Worm (Caenorhabditis elegans): ENCODE data around the gene klf-2.

Gene klf-2

DNA sequence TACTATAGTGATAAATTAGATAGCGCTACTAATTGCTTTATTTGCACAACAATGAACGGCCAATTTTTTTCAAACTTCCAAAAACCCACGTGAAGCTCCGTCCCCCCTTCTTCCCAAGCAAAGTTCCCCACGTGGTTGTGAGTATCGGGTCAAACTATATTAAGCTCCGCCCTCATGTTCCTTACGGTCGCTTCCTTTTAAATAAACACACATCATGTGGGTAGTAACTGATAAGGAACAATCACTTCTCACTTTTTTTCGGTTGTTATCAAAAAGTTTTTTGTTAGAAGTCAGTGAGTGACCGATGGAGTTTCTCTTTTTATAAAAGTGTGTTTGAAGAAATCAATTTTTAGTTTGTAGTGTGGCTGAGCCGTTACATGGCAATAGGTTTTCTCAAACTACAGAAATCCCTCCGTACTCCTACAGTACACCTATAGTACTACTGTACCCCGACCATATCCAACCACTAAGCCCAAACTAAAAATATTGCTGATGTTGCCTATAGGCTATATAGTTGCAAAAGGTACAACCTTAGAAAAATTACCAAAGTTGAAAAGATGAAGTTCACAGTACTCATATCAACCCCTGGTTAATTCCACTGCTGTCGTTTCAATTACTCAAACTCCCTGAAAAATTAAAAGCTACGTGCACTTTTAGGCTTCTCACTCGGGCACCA, 27.0 kb downstream of the klf-2 start (continued):
- TF ChIP-seq aha-1 (tag; optimal IDR thresholded peaks at IDR 0.05) (peak; percentile 40), nhr-20 (tag; optimal IDR thresholded peaks at IDR 0.05) (peak; percentile 87), snpc-4 (tag; optimal IDR thresholded peaks at IDR 0.05) (no peak)

DNA sequence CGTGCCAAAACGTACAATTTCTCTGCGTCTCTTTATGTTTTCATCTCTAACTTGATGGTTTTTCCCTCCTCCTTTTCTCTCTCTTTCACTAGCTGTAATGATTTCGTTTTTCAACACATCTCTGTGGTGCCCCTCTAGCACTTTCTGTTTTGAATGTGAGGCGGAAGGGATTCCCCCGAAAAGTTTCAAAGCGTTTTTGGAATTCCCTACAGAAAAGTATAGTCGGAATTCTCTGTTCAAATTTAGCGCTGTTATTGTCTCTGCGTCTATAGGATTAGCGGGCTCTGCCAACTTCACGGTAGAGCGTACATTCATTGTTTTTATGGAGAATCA, 27.5 kb downstream of the klf-2 start:
- TF ChIP-seq mab-9 (GFP tag; IDR thresholded peaks at IDR 0.05): no peak
- no peak for TF ChIP-seq snpc-4 (tag; optimal IDR thresholded peaks at IDR 0.05)
- peak; percentile 54 for TF ChIP-seq nhr-85 (tag)
- peak; percentile 32 to 47 for TF ChIP-seq lsy-2 (tag; optimal IDR thresholded peaks at IDR 0.05)
- peak; percentile 74 for TF ChIP-seq ztf-4 (tag; optimal IDR thresholded peaks at IDR 0.05)
- no peak for TF ChIP-seq hpl-2 (GFP tag; optimal IDR thresholded peaks at IDR 0.05)
- no peak for TF ChIP-seq egl-13 (tag; optimal IDR thresholded peaks at IDR 0.05)
- no peak for TF ChIP-seq ceh-63 (GFP tag; optimal IDR thresholded peaks at IDR 0.05)
- no peak for TF ChIP-seq ceh-88 (GFP tag; IDR thresholded peaks at IDR 0.05)
- TF ChIP-seq C34B4.2 (tag; optimal IDR thresholded peaks at IDR 0.05): no peak
- TF ChIP-seq C04F5.9 (tag; optimal IDR thresholded peaks at IDR 0.05): no peak
- TF ChIP-seq skn-1 (tag; optimal IDR thresholded peaks at IDR 0.05): peak; percentile 41
- TF ChIP-seq zag-1 (tag; optimal IDR thresholded peaks at IDR 0.05): no peak
- TF ChIP-seq hlh-4 (tag; optimal IDR thresholded peaks at IDR 0.05): no peak
- no peak for TF ChIP-seq ces-1 (GFP tag; optimal IDR thresholded peaks at IDR 0.05)
- TF ChIP-seq jun-1 (tag; optimal IDR thresholded peaks at IDR 0.05): no peak
- no peak for TF ChIP-seq mef-2 (tag; optimal IDR thresholded peaks at IDR 0.05)
- TF ChIP-seq pax-3 (tag; optimal IDR thresholded peaks at IDR 0.05): no peak
- TF ChIP-seq C16A3.4 (tag; optimal IDR thresholded peaks at IDR 0.05): peak; percentile 30
- no peak for TF ChIP-seq egl-27 (tag; optimal IDR thresholded peaks at IDR 0.05)
- no peak for TF ChIP-seq nhr-77 (tag; optimal IDR thresholded peaks at IDR 0.05)
- TF ChIP-seq nhr-237 (tag; optimal IDR thresholded peaks at IDR 0.05): no peak
- no peak for TF ChIP-seq unc-130 (tag; optimal IDR thresholded peaks at IDR 0.05)
- TF ChIP-seq swsn-7 (tag; optimal IDR thresholded peaks at IDR 0.05): peak; percentile 36
- TF ChIP-seq tlp-1 (tag; optimal IDR thresholded peaks at IDR 0.05): no peak
- no peak for TF ChIP-seq zip-4 (GFP tag; optimal IDR thresholded peaks at IDR 0.05)
- no peak for TF ChIP-seq ceh-8 (GFP tag; optimal IDR thresholded peaks at IDR 0.05)
- no peak for TF ChIP-seq nhr-84 (tag; optimal IDR thresholded peaks at IDR 0.05)
- no peak for TF ChIP-seq unc-98 (GFP tag; IDR thresholded peaks at IDR 0.05)
- TF ChIP-seq xbp-1 (tag; optimal IDR thresholded peaks at IDR 0.05): peak; percentile 50
- TF ChIP-seq irx-1 (tag; optimal IDR thresholded peaks at IDR 0.05): no peak
- no peak for TF ChIP-seq nhr-12 (tag; optimal IDR thresholded peaks at IDR 0.05)
- peak; percentile 8 for TF ChIP-seq fos-1 (tag; optimal IDR thresholded peaks at IDR 0.05)
- no peak for TF ChIP-seq ama-1 (optimal IDR thresholded peaks at IDR 0.05)
- TF ChIP-seq rnt-1 (tag; optimal IDR thresholded peaks at IDR 0.05): peak; percentile 70
- peak; percentile 3 for TF ChIP-seq fkh-8 (tag; optimal IDR thresholded peaks at IDR 0.05)
- TF ChIP-seq unc-86 (tag; optimal IDR thresholded peaks at IDR 0.05): peak; percentile 13
- no peak for TF ChIP-seq nhr-11 (tag; optimal IDR thresholded peaks at IDR 0.05)
- peak; percentile 56 for TF ChIP-seq blmp-1 (tag; optimal IDR thresholded peaks at IDR 0.05)
- TF ChIP-seq isw-1 (GFP tag; IDR thresholded peaks at IDR 0.05): no peak
- TF ChIP-seq alr-1 (tag; optimal IDR thresholded peaks at IDR 0.05; ENCODE audit: borderline replicate concordance): no peak
- TF ChIP-seq efl-1 (optimal IDR thresholded peaks at IDR 0.05): peak; percentile 21 to 77
- peak; percentile 80 to 96 for TF ChIP-seq efl-1 (GFP tag; optimal IDR thresholded peaks at IDR 0.05 in 1 of 2)
- no peak for TF ChIP-seq sox-4 (tag; optimal IDR thresholded peaks at IDR 0.05)
- TF ChIP-seq lin-14 (GFP tag; optimal IDR thresholded peaks at IDR 0.05): peak; percentile 83
- TF ChIP-seq ztf-11 (tag; optimal IDR thresholded peaks at IDR 0.05): no peak
- TF ChIP-seq nhr-20 (tag; optimal IDR thresholded peaks at IDR 0.05): peak; percentile 59
- TF ChIP-seq fkh-10 (GFP tag; optimal IDR thresholded peaks at IDR 0.05): no peak
- peak; percentile 35 to 80 (median 42) for TF ChIP-seq dpl-1 (GFP tag; optimal IDR thresholded peaks at IDR 0.05)
- peak; percentile 11 for TF ChIP-seq tbx-2 (tag; optimal IDR thresholded peaks at IDR 0.05)
- TF ChIP-seq snu-23 (GFP tag; optimal IDR thresholded peaks at IDR 0.05): peak; percentile 71
- TF ChIP-seq unc-62 (GFP tag; optimal IDR thresholded peaks at IDR 0.05): no peak
